Worm (Caenorhabditis elegans) whole organism, L1 larva: ENCODE results near the gene T20B12.7.
A peak's percentile ranks its signal among the peaks of the same experiment; 100 is the strongest.

Source experiments
- C34B4.2 ChIP-seq: sonication (generic microtip); optimal IDR thresholded peaks from 2 replicates; lab custom pipeline; 2017; ENCODE audit warnings: mild to moderate bottlenecking, missing genetic modification characterization, missing compliant biosample characterization
- aha-1 ChIP-seq: fragments of 150-350 bp; optimal IDR thresholded peaks from 2 replicates; lab custom pipeline; 2014; ENCODE audit warnings: missing biosample characterization, missing genetic modification characterization
- alr-1 ChIP-seq: fragments of 200-800 bp; sonication (Bioruptor generic); optimal IDR thresholded peaks from 2 replicates; lab custom pipeline; 2018; ENCODE audit warnings: borderline replicate concordance, mild to moderate bottlenecking, missing genetic modification characterization, missing compliant biosample characterization
- ama-1 ChIP-seq: fragments of 150-350 bp; optimal IDR thresholded peaks from 2 replicates; lab custom pipeline; 2014
- ceh-82 ChIP-seq, 3 experiments: fragments of 150-350 bp in 1 of 3; sonication (generic microtip) in 2 of 3; optimal IDR thresholded peaks; 2 replicates each; lab custom pipeline; 2014 to 2017; ENCODE audit warnings: missing biosample characterization in 3 of 3, missing genetic modification characterization in 3 of 3
- ceh-88 ChIP-seq: fragments of 200-800 bp; sonication (Bioruptor generic); IDR thresholded peaks from 2 replicates; pipeline ENCODE4 v1.3.6; 2022; ENCODE audit warnings: missing genetic modification characterization, missing compliant biosample characterization
- dpl-1 ChIP-seq, 3 experiments: fragments of 150-350 bp in 2 of 3; sonication (generic microtip) in 1 of 3; optimal IDR thresholded peaks; 2 replicates each; lab custom pipeline; 2014 to 2017; ENCODE audit warnings: missing biosample characterization in 3 of 3, missing genetic modification characterization in 3 of 3, missing genetic modification reagents in 3 of 3
- efl-1 ChIP-seq, 4 experiments: fragments of 150-350 bp; optimal IDR thresholded peaks in 3 of 4; peaks in 1 of 4; 1 replicate in 1 of 4; 2 replicates in 3 of 4; lab custom pipeline; 2014; ENCODE audit warnings: missing biosample characterization in 2 of 4, missing genetic modification characterization in 2 of 4, missing genetic modification reagents in 2 of 4
- efl-3 ChIP-seq: fragments of 200-800 bp; sonication (Bioruptor generic); optimal IDR thresholded peaks from 2 replicates; lab custom pipeline; 2018; ENCODE audit warnings: mild to moderate bottlenecking, missing genetic modification characterization, missing compliant biosample characterization
- elt-2 ChIP-seq: sonication (generic microtip); optimal IDR thresholded peaks from 2 replicates; lab custom pipeline; 2016; ENCODE audit warnings: missing genetic modification characterization, mild to moderate bottlenecking, inconsistent platforms, missing compliant biosample characterization, missing genetic modification reagents
- fkh-8 ChIP-seq: sonication (generic microtip); optimal IDR thresholded peaks from 2 replicates; lab custom pipeline; 2016; ENCODE audit warnings: mild to moderate bottlenecking, missing genetic modification characterization, missing compliant biosample characterization
- fos-1 ChIP-seq: fragments of 150-350 bp; optimal IDR thresholded peaks from 2 replicates; lab custom pipeline; 2014; ENCODE audit warnings: missing biosample characterization, missing genetic modification characterization
- grh-1 ChIP-seq: fragments of 200-800 bp; sonication (Bioruptor generic); IDR thresholded peaks from 2 replicates; pipeline ENCODE4 v1.3.6; 2022; ENCODE audit warnings: missing genetic modification reagents, missing genetic modification characterization, missing compliant biosample characterization
- hlh-4 ChIP-seq: sonication (generic microtip); optimal IDR thresholded peaks from 2 replicates; lab custom pipeline; 2016; ENCODE audit warnings: mild to moderate bottlenecking, missing genetic modification characterization, missing compliant biosample characterization
- isw-1 ChIP-seq: fragments of 200-800 bp; sonication (Bioruptor generic); IDR thresholded peaks from 2 replicates; pipeline ENCODE4 v1.3.6; 2022; ENCODE audit warnings: missing genetic modification characterization, missing compliant biosample characterization
- jun-1 ChIP-seq: fragments of 150-350 bp; optimal IDR thresholded peaks from 2 replicates; lab custom pipeline; 2014; ENCODE audit warnings: missing biosample characterization, missing genetic modification reagents, missing genetic modification characterization
- lin-14 ChIP-seq: fragments of 200-800 bp; sonication (Bioruptor generic); optimal IDR thresholded peaks from 2 replicates; lab custom pipeline; 2018; ENCODE audit warnings: mild to moderate bottlenecking, missing genetic modification characterization, moderate library complexity, missing compliant biosample characterization
- lin-15B ChIP-seq: fragments of 150-350 bp; sonication (generic microtip); optimal IDR thresholded peaks from 3 replicates; lab custom pipeline; 2014; ENCODE audit warnings: missing biosample characterization, missing genetic modification characterization
- lin-35 ChIP-seq, 2 experiments: fragments of 150-350 bp; optimal IDR thresholded peaks; 2 replicates each; lab custom pipeline; 2014; ENCODE audit warnings: missing biosample characterization in 2 of 2, missing genetic modification characterization in 2 of 2, missing genetic modification reagents in 2 of 2
- lsy-2 ChIP-seq, 2 experiments: fragments of 150-350 bp; optimal IDR thresholded peaks; 2 replicates each; lab custom pipeline; 2014; ENCODE audit warnings: missing biosample characterization in 2 of 2, missing genetic modification characterization in 2 of 2
- mab-9 ChIP-seq: fragments of 200-800 bp; sonication (Bioruptor generic); IDR thresholded peaks from 2 replicates; pipeline ENCODE4 v1.3.6; 2022; ENCODE audit warnings: missing genetic modification reagents, missing genetic modification characterization, missing compliant biosample characterization
- mdl-1 ChIP-seq, 2 experiments: fragments of 150-350 bp; optimal IDR thresholded peaks; 2 replicates each; lab custom pipeline; 2014 to 2017; ENCODE audit warnings: missing biosample characterization in 2 of 2, missing genetic modification characterization in 2 of 2, inconsistent platforms in 1 of 2
- mep-1 ChIP-seq: fragments of 150-350 bp; optimal IDR thresholded peaks from 2 replicates; lab custom pipeline; 2014; ENCODE audit warnings: missing biosample characterization, missing genetic modification characterization
- nhr-11 ChIP-seq: fragments of 150-350 bp; optimal IDR thresholded peaks from 2 replicates; lab custom pipeline; 2014; ENCODE audit warnings: missing biosample characterization, missing genetic modification characterization
- nhr-19 ChIP-seq: fragments of 200-800 bp; sonication (Bioruptor generic); conservative IDR thresholded peaks from 2 replicates; pipeline ENCODE4 v1.3.6; 2022; ENCODE audit warnings: missing genetic modification characterization, missing compliant biosample characterization
- nhr-20 ChIP-seq: sonication (generic microtip); optimal IDR thresholded peaks from 2 replicates; lab custom pipeline; 2016; ENCODE audit warnings: mild to moderate bottlenecking, missing genetic modification characterization, missing compliant biosample characterization
- nhr-237 ChIP-seq: fragments of 150-350 bp; optimal IDR thresholded peaks from 2 replicates; lab custom pipeline; 2014; ENCODE audit warnings: missing biosample characterization, missing genetic modification characterization
- nhr-28 ChIP-seq: fragments of 150-350 bp; optimal IDR thresholded peaks from 2 replicates; lab custom pipeline; 2014; ENCODE audit warnings: missing biosample characterization, missing genetic modification characterization
- nhr-71 ChIP-seq: sonication (generic microtip); optimal IDR thresholded peaks from 2 replicates; lab custom pipeline; 2016; ENCODE audit warnings: mild to moderate bottlenecking, missing genetic modification characterization, moderate library complexity, missing compliant biosample characterization
- nhr-90 ChIP-seq: sonication (generic microtip); optimal IDR thresholded peaks from 2 replicates; lab custom pipeline; 2016; ENCODE audit warnings: mild to moderate bottlenecking, missing genetic modification characterization, missing compliant biosample characterization; ENCODE audit not compliant: poor library complexity
- pag-3 ChIP-seq: sonication (generic microtip); optimal IDR thresholded peaks from 2 replicates; lab custom pipeline; 2017; ENCODE audit warnings: missing genetic modification characterization, mild to moderate bottlenecking, missing compliant biosample characterization, antibody characterized with exemption, borderline replicate concordance; ENCODE audit not compliant: insufficient read depth
- pax-3 ChIP-seq: fragments of 200-800 bp; sonication (Bioruptor generic); optimal IDR thresholded peaks from 2 replicates; lab custom pipeline; 2018; ENCODE audit warnings: mild to moderate bottlenecking, missing genetic modification characterization, moderate library complexity, missing compliant biosample characterization
- rnt-1 ChIP-seq: sonication (generic microtip); optimal IDR thresholded peaks from 2 replicates; lab custom pipeline; 2016; ENCODE audit warnings: mild to moderate bottlenecking, missing genetic modification characterization, moderate library complexity, missing compliant biosample characterization
- skn-1 ChIP-seq: fragments of 150-350 bp; optimal IDR thresholded peaks from 2 replicates; lab custom pipeline; 2014; ENCODE audit warnings: missing biosample characterization, missing genetic modification characterization
- snpc-4 ChIP-seq: fragments of 150-350 bp; optimal IDR thresholded peaks from 2 replicates; lab custom pipeline; 2014; ENCODE audit warnings: missing biosample characterization, missing genetic modification characterization
- swsn-7 ChIP-seq: sonication (generic microtip); optimal IDR thresholded peaks from 2 replicates; lab custom pipeline; 2016; ENCODE audit warnings: missing genetic modification characterization, missing compliant biosample characterization
- tlp-1 ChIP-seq: fragments of 150-350 bp; optimal IDR thresholded peaks from 2 replicates; lab custom pipeline; 2014; ENCODE audit warnings: missing biosample characterization, missing genetic modification characterization
- unc-130 ChIP-seq: fragments of 150-350 bp; optimal IDR thresholded peaks from 2 replicates; lab custom pipeline; 2017; ENCODE audit warnings: missing biosample characterization, missing genetic modification characterization, inconsistent platforms
- unc-62 ChIP-seq: fragments of 150-350 bp; optimal IDR thresholded peaks from 2 replicates; lab custom pipeline; 2014; ENCODE audit warnings: missing biosample characterization, missing genetic modification reagents, missing genetic modification characterization
- unc-86 ChIP-seq: sonication (generic microtip); optimal IDR thresholded peaks from 2 replicates; lab custom pipeline; 2016; ENCODE audit warnings: missing genetic modification characterization, missing compliant biosample characterization
- unc-98 ChIP-seq: fragments of 200-800 bp; sonication (Bioruptor generic); IDR thresholded peaks from 2 replicates; pipeline ENCODE4 v1.3.6; 2022; ENCODE audit warnings: missing genetic modification characterization, missing compliant biosample characterization
- zag-1 ChIP-seq: fragments of 150-350 bp; optimal IDR thresholded peaks from 2 replicates; lab custom pipeline; 2014; ENCODE audit warnings: missing biosample characterization, missing genetic modification characterization
- ztf-11 ChIP-seq, 2 experiments: sonication (generic microtip); optimal IDR thresholded peaks; 2 replicates each; lab custom pipeline; 2016 to 2017; ENCODE audit warnings: missing genetic modification characterization in 2 of 2, missing biosample characterization in 1 of 2, missing compliant biosample characterization in 1 of 2
- ztf-4 ChIP-seq: fragments of 150-350 bp; optimal IDR thresholded peaks from 2 replicates; lab custom pipeline; 2014; ENCODE audit warnings: missing biosample characterization, missing genetic modification characterization

T20B12.7 gene

ce11 chrIII:7339138-7339537 lies 39.7 kb downstream of the T20B12.7 start:
- no peak for TF ChIP-seq unc-98 (GFP tag; lab: Robert Waterston, UW)

ce11 chrIII:7338693-7339092 lies 40.2 kb downstream of the T20B12.7 start, which contains the start of gene kap-1:
Gene kap-1 (plus strand): TSS chrIII:7338835.
- TF ChIP-seq tlp-1 (tag; lab: Kevin White, UChicago) (no peak), ama-1 (lab: Kevin White, UChicago) (peak; percentile 42), pax-3 (no peak), snpc-4 (no peak), ceh-88 (GFP tag; lab: Robert Waterston, UW) (no peak), lin-14 (GFP tag; lab: Kevin White, UChicago) (no peak), efl-1 (optimal IDR thresholded peaks at IDR 0.05; lab: Kevin White, UChicago) (no peak), efl-1 (GFP tag; optimal IDR thresholded peaks at IDR 0.05 in 1 of 2; lab: Kevin White, UChicago) (peak in 1 of 2 experiments; percentile 86), unc-98 (GFP tag; lab: Robert Waterston, UW) (no peak), zag-1 (no peak), alr-1 (no peak), elt-2 (tag; lab: Kevin White, UChicago) (peak; percentile 14), rnt-1 (tag; lab: Kevin White, UChicago) (peak; percentile 9), grh-1 (GFP tag; lab: Robert Waterston, UW) (no peak), ceh-82 (tag; optimal IDR thresholded peaks at IDR 0.05; lab: Kevin White, UChicago) (no peak), nhr-90 (tag; lab: Kevin White, UChicago) (no peak), C34B4.2 (tag; lab: Kevin White, UChicago) (no peak), unc-86 (tag; lab: Kevin White, UChicago) (no peak), unc-62 (GFP tag; lab: Kevin White, UChicago) (no peak), mep-1 (tag; lab: Kevin White, UChicago) (no peak), lin-15B (tag; lab: Kevin White, UChicago) (no peak), jun-1 (tag; lab: Kevin White, UChicago) (no peak), swsn-7 (tag; lab: Kevin White, UChicago) (no peak), lsy-2 (tag; optimal IDR thresholded peaks at IDR 0.05; lab: Kevin White, UChicago) (peak in 1 of 2 experiments; percentile 12), dpl-1 (GFP tag; optimal IDR thresholded peaks at IDR 0.05; lab: Kevin White, UChicago) (no peak)

ce11 chrIII:7338009-7338408 lies 40.8 kb downstream of the T20B12.7 start:
- TF ChIP-seq nhr-71 (tag; lab: Kevin White, UChicago) (no peak), dpl-1 (GFP tag; optimal IDR thresholded peaks at IDR 0.05; lab: Kevin White, UChicago) (no peak), nhr-28 (tag; lab: Kevin White, UChicago) (no peak), ztf-4 (no peak), unc-62 (GFP tag; lab: Kevin White, UChicago) (no peak), unc-130 (tag; lab: Kevin White, UChicago) (no peak), grh-1 (GFP tag; lab: Robert Waterston, UW) (peak; percentile 41; the same call in 1 of the 2 replicates)

- TF ChIP-seq nhr-28 (tag; lab: Kevin White, UChicago) (no peak), skn-1 (tag; lab: Kevin White, UChicago) (peak; percentile 85), lin-35 (GFP tag; optimal IDR thresholded peaks at IDR 0.05; lab: Kevin White, UChicago) (peak; percentile 83), lin-14 (GFP tag; lab: Kevin White, UChicago) (peak; percentile 85), isw-1 (GFP tag; lab: Robert Waterston, UW) (peak; percentile 73), mep-1 (tag; lab: Kevin White, UChicago) (peak; percentile 65), nhr-20 (tag; lab: Kevin White, UChicago) (peak; percentile 74), jun-1 (tag; lab: Kevin White, UChicago) (peak; percentile 46), zag-1 (no peak), nhr-19 (peak; percentile 81), efl-3 (no peak), unc-62 (GFP tag; lab: Kevin White, UChicago) (no peak), ztf-4 (peak; percentile 36), hlh-4 (tag; lab: Kevin White, UChicago) (no peak), nhr-11 (tag; lab: Kevin White, UChicago) (no peak), aha-1 (tag; lab: Kevin White, UChicago) (no peak), mab-9 (GFP tag; lab: Robert Waterston, UW) (peak; percentile 47; the same call in 1 of the 2 replicates), mdl-1 (tag; optimal IDR thresholded peaks at IDR 0.05; lab: Kevin White, UChicago) (peak in 1 of 2 experiments; percentile 74), fkh-8 (tag; lab: Kevin White, UChicago) (peak; percentile 77), nhr-71 (tag; lab: Kevin White, UChicago) (peak; percentile 78), fos-1 (peak; percentile 26), pag-3 (tag; lab: Kevin White, UChicago) (no peak), nhr-237 (peak; percentile 24), ztf-11 (tag; optimal IDR thresholded peaks at IDR 0.05; lab: Kevin White, UChicago) (no peak), dpl-1 (GFP tag; optimal IDR thresholded peaks at IDR 0.05; lab: Kevin White, UChicago) (peak; percentile 66 to 74 (median 70)), lsy-2 (tag; optimal IDR thresholded peaks at IDR 0.05; lab: Kevin White, UChicago) (peak; percentile 94 to 98)
Measured at ce11 chrIII:7336214-7336613, 42.6 kb downstream of the T20B12.7 start, which contains the start of gene gsp-2. Gene gsp-2 (plus strand): TSS chrIII:7336587.
